Worm (Caenorhabditis elegans) whole organism, young adult: Measurements from ENCODE around the gene Y37E11AL.3.

Experiments
- B0019.2 ChIP-seq: fragments of 200-800 bp; sonication (Bioruptor generic); conservative IDR thresholded peaks from 2 replicates; pipeline ENCODE4 v1.3.6; 2022; ENCODE audit warnings: missing genetic modification reagents, missing genetic modification characterization, missing compliant biosample characterization
- K11D2.4 ChIP-seq: fragments of 200-800 bp; sonication (Bioruptor generic); IDR thresholded peaks from 2 replicates; pipeline ENCODE4 v1.3.6; 2022; ENCODE audit warnings: missing genetic modification reagents, missing genetic modification characterization, missing compliant biosample characterization
- ama-1 ChIP-seq, 3 experiments: fragments of 150-350 bp in 1 of 3; sonication (generic microtip) in 2 of 3; optimal IDR thresholded peaks; 2 replicates each; lab custom pipeline; 2014 to 2018; ENCODE audit warnings: missing biosample characterization in 2 of 3, missing genetic modification characterization in 2 of 3, missing genetic modification reagents in 2 of 3
- bed-1 ChIP-seq: fragments of 200-800 bp; sonication (Bioruptor generic); IDR thresholded peaks from 2 replicates; pipeline ENCODE4 v1.3.6; 2022; ENCODE audit warnings: missing genetic modification reagents, missing genetic modification characterization, missing compliant biosample characterization
- ceh-79 ChIP-seq: sonication (generic microtip); optimal IDR thresholded peaks from 2 replicates; lab custom pipeline; 2017; ENCODE audit warnings: mild to moderate bottlenecking, missing genetic modification characterization, missing compliant biosample characterization
- dpff-1 ChIP-seq: sonication (generic microtip); optimal IDR thresholded peaks from 2 replicates; lab custom pipeline; 2017; ENCODE audit warnings: mild to moderate bottlenecking, missing genetic modification characterization, missing compliant biosample characterization
- egrh-3 ChIP-seq: fragments of 200-800 bp; sonication (Bioruptor generic); IDR thresholded peaks from 2 replicates; pipeline ENCODE4 v1.3.6; 2022; ENCODE audit warnings: missing genetic modification reagents, missing genetic modification characterization, missing compliant biosample characterization
- gei-17 ChIP-seq: fragments of 200-800 bp; sonication (Bioruptor generic); optimal IDR thresholded peaks from 2 replicates; lab custom pipeline; 2018; ENCODE audit warnings: mild to moderate bottlenecking, missing genetic modification characterization, missing compliant biosample characterization
- hmg-20 ChIP-seq: fragments of 200-800 bp; sonication (Bioruptor generic); IDR thresholded peaks from 2 replicates; pipeline ENCODE4 v1.3.6; 2022; ENCODE audit warnings: missing genetic modification reagents, missing genetic modification characterization, missing compliant biosample characterization
- lag-1 ChIP-seq: fragments of 200-800 bp; sonication (Bioruptor generic); IDR thresholded peaks from 2 replicates; pipeline ENCODE4 v1.3.6; 2022; ENCODE audit warnings: missing genetic modification reagents, missing genetic modification characterization, missing compliant biosample characterization
- lin-40 ChIP-seq: sonication (generic microtip); optimal IDR thresholded peaks from 2 replicates; lab custom pipeline; 2016; ENCODE audit warnings: missing genetic modification characterization, mild to moderate bottlenecking, missing compliant biosample characterization, missing genotype, missing genetic modification reagents
- lin-54 ChIP-seq: fragments of 200-800 bp; sonication (Bioruptor generic); optimal IDR thresholded peaks from 2 replicates; lab custom pipeline; 2018; ENCODE audit warnings: mild to moderate bottlenecking, missing genetic modification characterization, missing compliant biosample characterization
- lsl-1 ChIP-seq: fragments of 200-800 bp; sonication (Bioruptor generic); optimal IDR thresholded peaks from 2 replicates; lab custom pipeline; 2018; ENCODE audit warnings: mild to moderate bottlenecking, missing genetic modification characterization, moderate library complexity, missing compliant biosample characterization
- lsy-27 ChIP-seq: sonication (generic microtip); optimal IDR thresholded peaks from 2 replicates; lab custom pipeline; 2017; ENCODE audit warnings: missing genetic modification characterization, mild to moderate bottlenecking, missing compliant biosample characterization, antibody characterized with exemption, missing genotype, borderline replicate concordance; ENCODE audit not compliant: insufficient read depth
- madf-3 ChIP-seq: fragments of 200-800 bp; sonication (Bioruptor generic); IDR thresholded peaks from 2 replicates; pipeline ENCODE4 v1.3.6; 2022; ENCODE audit warnings: missing genetic modification reagents, missing genetic modification characterization, missing compliant biosample characterization
- nfyb-1 ChIP-seq: fragments of 200-800 bp; sonication (Bioruptor generic); IDR thresholded peaks from 2 replicates; pipeline ENCODE4 v1.3.6; 2022; ENCODE audit warnings: missing genetic modification reagents, missing genetic modification characterization, missing compliant biosample characterization
- nhr-120 ChIP-seq: fragments of 200-800 bp; sonication (Bioruptor generic); IDR thresholded peaks from 2 replicates; pipeline ENCODE4 v1.3.6; 2022; ENCODE audit warnings: missing genetic modification characterization, missing compliant biosample characterization
- nhr-90 ChIP-seq: sonication (generic microtip); optimal IDR thresholded peaks from 2 replicates; lab custom pipeline; 2016; ENCODE audit warnings: missing genotype, mild to moderate bottlenecking, missing genetic modification characterization, missing compliant biosample characterization
- sea-2 ChIP-seq: fragments of 200-800 bp; sonication (Bioruptor generic); IDR thresholded peaks from 2 replicates; pipeline ENCODE4 v1.3.6; 2022; ENCODE audit warnings: missing genetic modification characterization, missing compliant biosample characterization
- snpc-1.3 ChIP-seq: sonication (generic microtip); optimal IDR thresholded peaks from 2 replicates; lab custom pipeline; 2017; ENCODE audit warnings: missing genetic modification characterization, mild to moderate bottlenecking, missing compliant biosample characterization, antibody characterized with exemption, moderate library complexity, missing genotype, missing genetic modification reagents; ENCODE audit not compliant: insufficient read depth
- snpc-3.4 ChIP-seq: sonication (generic microtip); optimal IDR thresholded peaks from 2 replicates; lab custom pipeline; 2017; ENCODE audit warnings: missing genetic modification characterization, mild to moderate bottlenecking, missing compliant biosample characterization, antibody characterized with exemption, moderate library complexity, missing genotype, missing genetic modification reagents
- snpc-4 ChIP-seq, 5 experiments: fragments of 150-350 bp in 1 of 5; sonication (generic microtip) in 4 of 5; optimal IDR thresholded peaks; 2 replicates each; lab custom pipeline; 2014 to 2018; ENCODE audit warnings: missing genetic modification characterization in 5 of 5, missing biosample characterization in 3 of 5, antibody characterized with exemption in 2 of 5, mild to moderate bottlenecking in 2 of 5, missing compliant biosample characterization in 2 of 5, missing genotype in 2 of 5, moderate library complexity in 2 of 5, missing genetic modification reagents in 1 of 5
- tbp1 ChIP-seq: fragments of 200-800 bp; sonication (Bioruptor generic); optimal IDR thresholded peaks from 2 replicates; lab custom pipeline; 2018; ENCODE audit warnings: mild to moderate bottlenecking, missing genetic modification characterization, missing compliant biosample characterization
- tbx-9 ChIP-seq: sonication (generic microtip); optimal IDR thresholded peaks from 2 replicates; lab custom pipeline; 2016; ENCODE audit warnings: borderline replicate concordance, missing genetic modification characterization, inconsistent platforms, missing compliant biosample characterization
- tlf-1 ChIP-seq: fragments of 200-800 bp; sonication (Bioruptor generic); optimal IDR thresholded peaks from 2 replicates; lab custom pipeline; 2018; ENCODE audit warnings: mild to moderate bottlenecking, missing genetic modification characterization, missing compliant biosample characterization
- unc-130 ChIP-seq: sonication (generic microtip); optimal IDR thresholded peaks from 2 replicates; lab custom pipeline; 2016; ENCODE audit warnings: missing genetic modification reagents, missing genetic modification characterization, missing compliant biosample characterization
- zfh-2 ChIP-seq: fragments of 200-800 bp; sonication (Bioruptor generic); conservative IDR thresholded peaks from 2 replicates; pipeline ENCODE4 v1.3.6; 2022; ENCODE audit warnings: missing genetic modification reagents, missing genetic modification characterization, missing compliant biosample characterization
- ztf-18 ChIP-seq: sonication (generic microtip); optimal IDR thresholded peaks from 2 replicates; lab custom pipeline; 2016; ENCODE audit warnings: missing genotype, mild to moderate bottlenecking, missing genetic modification characterization, missing compliant biosample characterization
- ztf-28 ChIP-seq: fragments of 200-800 bp; sonication (Bioruptor generic); IDR thresholded peaks from 2 replicates; pipeline ENCODE4 v1.3.6; 2022; ENCODE audit warnings: missing genetic modification reagents, missing genetic modification characterization, missing compliant biosample characterization
- ztf-6 ChIP-seq: fragments of 200-800 bp; sonication (Bioruptor generic); IDR thresholded peaks from 2 replicates; pipeline ENCODE4 v1.3.6; 2022; ENCODE audit warnings: missing genetic modification reagents, missing genetic modification characterization, missing compliant biosample characterization

Gene Y37E11AL.3

ce11 chrIV:3725845-3726244 is 31.1 kb downstream of the Y37E11AL.3 start, which contains the start of gene smgl-2 (continued):
- TF ChIP-seq snpc-1.3 (peak; percentile 18), B0019.2 (GFP tag; lab: Robert Waterston, UW) (peak; percentile 49; the same call in 1 of the 2 replicates), snpc-3.4 (tag; lab: Kevin White, UChicago) (peak; percentile 56), lin-40 (tag; lab: Kevin White, UChicago) (peak; percentile 63), ama-1 (optimal IDR thresholded peaks at IDR 0.05; lab: Kevin White, UChicago) (no peak), ama-1 (GFP tag; optimal IDR thresholded peaks at IDR 0.05; lab: Kevin White, UChicago) (no peak), sea-2 (GFP tag; lab: Robert Waterston, UW) (no peak)

ce11 chrIV:3731430-3731829 is 36.7 kb downstream of the Y37E11AL.3 start:
- TF ChIP-seq unc-130 (GFP tag; lab: Kevin White, UChicago): no peak
- TF ChIP-seq hmg-20: no peak
- TF ChIP-seq dpff-1: no peak
- TF ChIP-seq ztf-6: no peak
- no peak for TF ChIP-seq bed-1
- TF ChIP-seq nhr-120 (GFP tag; lab: Robert Waterston, UW): 0 out of 2 replicates have a peak, but pooled peaks have one; percentile 48
- peak; percentile 81 for TF ChIP-seq zfh-2 (GFP tag; lab: Robert Waterston, UW)
- TF ChIP-seq lsy-27 (tag; lab: Kevin White, UChicago): no peak
- TF ChIP-seq egrh-3 (GFP tag; lab: Robert Waterston, UW): peak; percentile 20; the same call in 1 of the 2 replicates

ce11 chrIV:3733287-3733686 is 38.6 kb downstream of the Y37E11AL.3 start:
- no peak for TF ChIP-seq lin-54 (GFP tag; lab: Kevin White, UChicago)

- no peak for TF ChIP-seq ztf-18 (tag; lab: Kevin White, UChicago)
- no peak for TF ChIP-seq tlf-1 (GFP tag; lab: Kevin White, UChicago)
- TF ChIP-seq gei-17 (GFP tag; lab: Kevin White, UChicago): no peak
- TF ChIP-seq K11D2.4 (GFP tag; lab: Robert Waterston, UW): no peak
- TF ChIP-seq lsy-27 (tag; lab: Kevin White, UChicago): no peak
- no peak for TF ChIP-seq tbx-9
- TF ChIP-seq madf-3: 0 out of 2 replicates have a peak, but pooled peaks have one; percentile 17
- no peak for TF ChIP-seq dpff-1
- no peak for TF ChIP-seq lsl-1 (GFP tag; lab: Kevin White, UChicago)
- TF ChIP-seq nhr-90 (tag; lab: Kevin White, UChicago): no peak
- TF ChIP-seq tbp1 (GFP tag; lab: Kevin White, UChicago): no peak
- TF ChIP-seq snpc-4 (GFP tag; optimal IDR thresholded peaks at IDR 0.05; lab: Kevin White, UChicago): no peak
- TF ChIP-seq snpc-4 (tag; optimal IDR thresholded peaks at IDR 0.05; lab: Kevin White, UChicago): no peak
- TF ChIP-seq ztf-28 (GFP tag; lab: Robert Waterston, UW): no peak
- no peak for TF ChIP-seq ceh-79 (tag; lab: Kevin White, UChicago)
- TF ChIP-seq zfh-2 (GFP tag; lab: Robert Waterston, UW): peak; percentile 60; the same call in 1 of the 2 replicates
- no peak for TF ChIP-seq lag-1 (GFP tag; lab: Robert Waterston, UW)
- TF ChIP-seq nfyb-1 (GFP tag; lab: Robert Waterston, UW): no peak
These were observed 41.5 kb downstream of the Y37E11AL.3 start for ce11 chrIV:3736244-3736643.
